Fruit fly (Drosophila melanogaster) whole organism, adult: ENCODE measurements around the gene alphaTub84D.

Experiments
- CG14711 ChIP-seq: fragments of 200-800 bp; sonication (Bioruptor generic); optimal IDR thresholded peaks from 2 replicates; lab custom pipeline; 2018; ENCODE audit warnings: missing biosample characterization, mild to moderate bottlenecking, missing genetic modification characterization, moderate library complexity
- CG7045 ChIP-seq: fragments of 200-800 bp; sonication (Bioruptor generic); optimal IDR thresholded peaks from 2 replicates; lab custom pipeline; 2017; ENCODE audit warnings: missing biosample characterization, mild to moderate bottlenecking, missing genetic modification characterization
- Crg-1 ChIP-seq: fragments of 200-800 bp; sonication (Bioruptor generic); optimal IDR thresholded peaks from 2 replicates; lab custom pipeline; 2016; ENCODE audit warnings: missing biosample characterization, missing genetic modification characterization
- bab1 ChIP-seq: fragments of 200-800 bp; sonication (Bioruptor generic); optimal IDR thresholded peaks from 3 replicates; lab custom pipeline; 2019; ENCODE audit warnings: missing biosample characterization, mild to moderate bottlenecking, missing genetic modification characterization, moderate library complexity
- cic ChIP-seq: fragments of 200-800 bp; sonication (Bioruptor generic); optimal IDR thresholded peaks from 2 replicates; lab custom pipeline; 2017; ENCODE audit warnings: missing biosample characterization, mild to moderate bottlenecking, missing genetic modification characterization, moderate library complexity
- cnc ChIP-seq, 2 experiments: fragments of >200 bp; optimal IDR thresholded peaks; 2 replicates each; lab custom pipeline; 2017
- kay ChIP-seq: fragments of 200-800 bp; sonication (Bioruptor generic); peaks from one replicate; lab custom pipeline; 2016; ENCODE audit warnings: missing biosample characterization, missing genetic modification characterization, borderline replicate concordance
- tj ChIP-seq: fragments of 200-800 bp; sonication (Bioruptor generic); optimal IDR thresholded peaks from 3 replicates; lab custom pipeline; 2017; ENCODE audit warnings: missing biosample characterization, mild to moderate bottlenecking, missing genetic modification characterization, moderate library complexity

- peak; percentile 54 for TF ChIP-seq tj (GFP tag; lab: Kevin White, UChicago)
- TF ChIP-seq CG7045 = no peak
- peak; percentile 46 for TF ChIP-seq cic (GFP tag; lab: Kevin White, UChicago)
- no peak for TF ChIP-seq Crg-1 (GFP tag; lab: Kevin White, UChicago)
- TF ChIP-seq kay (GFP tag; lab: Kevin White, UChicago) = peak; percentile 87
- TF ChIP-seq CG14711 (tag; lab: Kevin White, UChicago) = no peak
- TF ChIP-seq bab1 = peak; percentile 29
- peak in 1 of 2 experiments; percentile 55 for TF ChIP-seq cnc (optimal IDR thresholded peaks at IDR 0.05; lab: Kevin White, UChicago)
Observed at dm6 chr3R:7536281-7536680, 5.7 kb downstream of the alphaTub84D start, which contains the start of gene alpha-Est5.
